Fruit fly (Drosophila melanogaster) whole organism, embryonic: ENCODE results near the gene CG7860.

Experiments
- Atf6 ChIP-seq: fragments of 200-800 bp; sonication (Bioruptor generic); IDR thresholded peaks from 2 replicates; pipeline ENCODE4 v1.3.6; 2022; ENCODE audit warnings: missing biosample characterization, missing genetic modification characterization
- Blimp-1 ChIP-seq: fragments of 200-800 bp; sonication (Bioruptor generic); optimal IDR thresholded peaks from 3 replicates; lab custom pipeline; 2018; ENCODE audit warnings: missing biosample characterization, missing genetic modification characterization, mild to moderate bottlenecking, moderate library complexity, missing genetic modification reagents
- CG10267 ChIP-seq: fragments of 200-800 bp; sonication (Bioruptor generic); optimal IDR thresholded peaks from 2 replicates; lab custom pipeline; 2018; ENCODE audit warnings: missing biosample characterization, mild to moderate bottlenecking, missing genetic modification characterization, moderate library complexity
- CG10366 ChIP-seq: fragments of 200-800 bp; sonication (Bioruptor generic); IDR thresholded peaks from 2 replicates; pipeline ENCODE4 v1.3.6; 2022; ENCODE audit warnings: missing biosample characterization, missing genetic modification characterization
- CG11695 ChIP-seq: fragments of 200-800 bp; sonication (Bioruptor generic); IDR thresholded peaks from 3 replicates; pipeline ENCODE4 v1.3.6; 2022; ENCODE audit warnings: missing biosample characterization, missing genetic modification characterization
- CG16863 ChIP-seq: fragments of 200-800 bp; sonication (Bioruptor generic); optimal IDR thresholded peaks from 3 replicates; lab custom pipeline; 2016; ENCODE audit warnings: missing biosample characterization, missing genetic modification characterization
- CG2116 ChIP-seq: fragments of 200-800 bp; sonication (Bioruptor generic); optimal IDR thresholded peaks from 3 replicates; lab custom pipeline; 2018; ENCODE audit warnings: missing biosample characterization, mild to moderate bottlenecking, missing genetic modification characterization
- CG2875 ChIP-seq: fragments of 200-800 bp; sonication (Bioruptor generic); optimal IDR thresholded peaks from 2 replicates; lab custom pipeline; 2017; ENCODE audit warnings: missing biosample characterization, mild to moderate bottlenecking, missing genetic modification characterization, missing genetic modification reagents
- CG34224 ChIP-seq: fragments of 200-800 bp; sonication (Bioruptor generic); IDR thresholded peaks from 3 replicates; pipeline ENCODE4 v1.3.6; 2022; ENCODE audit warnings: missing biosample characterization, missing genetic modification characterization; ENCODE audit not compliant: partially characterized antibody
- CG42726 ChIP-seq: fragments of 200-800 bp; sonication (Bioruptor generic); IDR thresholded peaks from 2 replicates; pipeline ENCODE4 v1.3.6; 2022; ENCODE audit warnings: missing biosample characterization, missing genetic modification characterization; ENCODE audit not compliant: partially characterized antibody
- CG4360 ChIP-seq: fragments of 200-800 bp; sonication (Bioruptor generic); IDR thresholded peaks from 2 replicates; pipeline ENCODE4 v1.3.6; 2022; ENCODE audit warnings: missing biosample characterization, missing genetic modification characterization
- CG4617 ChIP-seq: fragments of 200-800 bp; sonication (Bioruptor generic); optimal IDR thresholded peaks from 3 replicates; lab custom pipeline; 2016; ENCODE audit warnings: missing biosample characterization, missing genetic modification characterization, borderline replicate concordance
- CG4854 ChIP-seq: fragments of 200-800 bp; sonication (Bioruptor generic); optimal IDR thresholded peaks from 2 replicates; lab custom pipeline; 2016; ENCODE audit warnings: missing biosample characterization, missing genetic modification characterization, inconsistent platforms
- CG6654 ChIP-seq: fragments of 200-800 bp; sonication (Bioruptor generic); optimal IDR thresholded peaks from 2 replicates; lab custom pipeline; 2017; ENCODE audit warnings: missing biosample characterization, mild to moderate bottlenecking, missing genetic modification characterization
- CG6683 ChIP-seq: fragments of 200-800 bp; sonication (Bioruptor generic); optimal IDR thresholded peaks from 2 replicates; lab custom pipeline; 2017; ENCODE audit warnings: missing biosample characterization, mild to moderate bottlenecking, missing genetic modification characterization, missing genetic modification reagents
- CG7271 ChIP-seq: fragments of 200-800 bp; sonication (Bioruptor generic); optimal IDR thresholded peaks from 2 replicates; lab custom pipeline; 2018; ENCODE audit warnings: missing biosample characterization, mild to moderate bottlenecking, missing genetic modification characterization, moderate library complexity
- CG7786 ChIP-seq: fragments of 200-800 bp; sonication (Bioruptor generic); optimal IDR thresholded peaks from 2 replicates; lab custom pipeline; 2016; ENCODE audit warnings: missing biosample characterization, missing genetic modification characterization
- CG9797 ChIP-seq: fragments of 200-800 bp; sonication (Bioruptor generic); optimal IDR thresholded peaks from 3 replicates; lab custom pipeline; 2018; ENCODE audit warnings: missing biosample characterization, mild to moderate bottlenecking, missing genetic modification characterization
- Deaf1 ChIP-seq: fragments of 200-800 bp; optimal IDR thresholded peaks from 3 replicates; lab custom pipeline; 2019; ENCODE audit warnings: missing biosample characterization, mild to moderate bottlenecking, missing genetic modification characterization, moderate library complexity
- Dip2 ChIP-seq: fragments of 200-800 bp; sonication (Bioruptor generic); IDR thresholded peaks from 2 replicates; pipeline ENCODE4 v1.3.6; 2022; ENCODE audit warnings: missing biosample characterization, missing genetic modification characterization
- Dll ChIP-seq: fragments of 200-800 bp; sonication (Bioruptor generic); IDR thresholded peaks from 4 replicates; pipeline ENCODE4 v1.3.6; 2022; ENCODE audit warnings: missing biosample characterization, missing genetic modification characterization; ENCODE audit not compliant: partially characterized antibody
- HLH3B ChIP-seq: fragments of 200-800 bp; sonication (Bioruptor generic); IDR thresholded peaks from 2 replicates; pipeline ENCODE4 v1.3.6; 2022; ENCODE audit warnings: missing biosample characterization, missing genetic modification characterization
- HLH54F ChIP-seq: fragments of 200-800 bp; sonication (Bioruptor generic); optimal IDR thresholded peaks from 3 replicates; lab custom pipeline; 2016; ENCODE audit warnings: missing biosample characterization, missing genetic modification characterization
- Hr78 ChIP-seq, 2 experiments: fragments of 200-800 bp in 1 of 2; fragments of >200 bp in 1 of 2; sonication (Bioruptor generic) in 1 of 2; optimal IDR thresholded peaks; 2 replicates each; lab custom pipeline; 2017 to 2019; ENCODE audit warnings: missing biosample characterization in 2 of 2, missing genetic modification characterization in 2 of 2, mild to moderate bottlenecking in 1 of 2, moderate library complexity in 1 of 2
- Hsf ChIP-seq: fragments of 200-800 bp; sonication (Bioruptor generic); optimal IDR thresholded peaks from 3 replicates; lab custom pipeline; 2016; ENCODE audit warnings: missing biosample characterization, missing genetic modification characterization
- Jarid2 ChIP-seq: fragments of 200-800 bp; sonication (Bioruptor generic); optimal IDR thresholded peaks from 3 replicates; lab custom pipeline; 2017; ENCODE audit warnings: mild to moderate bottlenecking, missing biosample characterization, missing genetic modification reagents, missing genetic modification characterization
- Kr ChIP-seq: fragments of 200-800 bp; sonication (Bioruptor generic); optimal IDR thresholded peaks from 2 replicates; lab custom pipeline; 2017; ENCODE audit warnings: missing biosample characterization, mild to moderate bottlenecking, missing genetic modification characterization
- Lhr ChIP-seq: fragments of 200-800 bp; sonication (Bioruptor generic); optimal IDR thresholded peaks from 3 replicates; lab custom pipeline; 2017; ENCODE audit warnings: mild to moderate bottlenecking, missing biosample characterization, missing genetic modification reagents, missing genetic modification characterization
- Max ChIP-seq: fragments of 200-800 bp; sonication (Bioruptor generic); optimal IDR thresholded peaks from 2 replicates; lab custom pipeline; 2016; ENCODE audit warnings: missing biosample characterization, mild to moderate bottlenecking, missing genetic modification characterization
- Sry-β ChIP-seq: fragments of 200-800 bp; sonication (Bioruptor generic); optimal IDR thresholded peaks from 2 replicates; lab custom pipeline; 2018; ENCODE audit warnings: missing biosample characterization, mild to moderate bottlenecking, missing genetic modification characterization, moderate library complexity
- ara ChIP-seq: fragments of 200-800 bp; sonication (Bioruptor generic); IDR thresholded peaks from 2 replicates; pipeline ENCODE4 v1.3.6; 2022; ENCODE audit warnings: missing biosample characterization, missing genetic modification characterization
- corto ChIP-seq: fragments of 200-800 bp; sonication (Bioruptor generic); optimal IDR thresholded peaks from 2 replicates; lab custom pipeline; 2016; ENCODE audit warnings: missing biosample characterization, mild to moderate bottlenecking, missing genetic modification characterization, moderate library complexity
- crc ChIP-seq: fragments of 200-800 bp; sonication (Bioruptor generic); optimal IDR thresholded peaks from 2 replicates; lab custom pipeline; 2016; ENCODE audit warnings: missing biosample characterization, missing genetic modification characterization
- dati ChIP-seq: fragments of 200-800 bp; sonication (Bioruptor generic); IDR thresholded peaks from 2 replicates; pipeline ENCODE4 v1.3.6; 2022; ENCODE audit warnings: missing biosample characterization, missing genetic modification characterization
- dpn ChIP-seq, 2 experiments: fragments of 200-800 bp; sonication (Bioruptor generic); optimal IDR thresholded peaks; 3 replicates each; lab custom pipeline; 2016; ENCODE audit warnings: missing biosample characterization in 2 of 2, missing genetic modification characterization in 2 of 2
- dysf ChIP-seq: fragments of 200-800 bp; sonication (Bioruptor generic); IDR thresholded peaks from 3 replicates; pipeline ENCODE4 v1.3.6; 2022; ENCODE audit warnings: missing biosample characterization, missing genetic modification characterization
- esg ChIP-seq: fragments of 200-800 bp; sonication (Bioruptor generic); conservative IDR thresholded peaks from 2 replicates; pipeline ENCODE4 v1.3.6; 2022; ENCODE audit warnings: missing biosample characterization, missing genetic modification characterization
- exex ChIP-seq: fragments of 200-800 bp; sonication (Bioruptor generic); optimal IDR thresholded peaks from 4 replicates; lab custom pipeline; 2018; ENCODE audit warnings: missing biosample characterization, mild to moderate bottlenecking, missing genetic modification characterization, moderate library complexity
- fu2 ChIP-seq: fragments of 200-800 bp; sonication (Bioruptor generic); optimal IDR thresholded peaks from 2 replicates; lab custom pipeline; 2016; ENCODE audit warnings: missing biosample characterization, missing genetic modification characterization
- gt ChIP-seq: fragments of 200-800 bp; sonication (Bioruptor generic); IDR thresholded peaks from 2 replicates; pipeline ENCODE4 v1.3.6; 2022; ENCODE audit warnings: missing biosample characterization, missing genetic modification characterization
- jumu ChIP-seq: fragments of 200-800 bp; sonication (Bioruptor generic); optimal IDR thresholded peaks from 3 replicates; lab custom pipeline; 2016; ENCODE audit warnings: missing biosample characterization, missing genetic modification characterization
- lbe ChIP-seq: fragments of 200-800 bp; sonication (Bioruptor generic); optimal IDR thresholded peaks from 2 replicates; lab custom pipeline; 2016; ENCODE audit warnings: missing biosample characterization, mild to moderate bottlenecking, missing genetic modification characterization
- maf-S ChIP-seq: fragments of 200-800 bp; sonication (Bioruptor generic); optimal IDR thresholded peaks from 2 replicates; lab custom pipeline; 2016; ENCODE audit warnings: missing biosample characterization, missing genetic modification characterization
- p53 ChIP-seq: fragments of 200-800 bp; sonication (Bioruptor generic); optimal IDR thresholded peaks from 2 replicates; lab custom pipeline; 2016; ENCODE audit warnings: missing biosample characterization, missing genetic modification characterization
- pum ChIP-seq: fragments of 200-800 bp; sonication (Bioruptor generic); optimal IDR thresholded peaks from 2 replicates; lab custom pipeline; 2016; ENCODE audit warnings: missing biosample characterization, missing genetic modification characterization
- pzg ChIP-seq: fragments of 200-800 bp; sonication (Bioruptor generic); optimal IDR thresholded peaks from 3 replicates; lab custom pipeline; 2018; ENCODE audit warnings: missing biosample characterization, mild to moderate bottlenecking, missing genetic modification characterization, moderate library complexity
- sens ChIP-seq: fragments of 200-800 bp; sonication (Bioruptor generic); peaks from one replicate; lab custom pipeline; 2016; ENCODE audit warnings: missing biosample characterization, missing genetic modification characterization
- seq ChIP-seq: fragments of 200-800 bp; sonication (Bioruptor generic); IDR thresholded peaks from 2 replicates; pipeline ENCODE4 v1.3.6; 2022; ENCODE audit warnings: missing biosample characterization, missing genetic modification characterization
- shn ChIP-seq: fragments of 200-800 bp; sonication (Bioruptor generic); optimal IDR thresholded peaks from 3 replicates; lab custom pipeline; 2016; ENCODE audit warnings: missing biosample characterization, missing genetic modification characterization
- slou ChIP-seq: fragments of 200-800 bp; sonication (Bioruptor generic); optimal IDR thresholded peaks from 3 replicates; lab custom pipeline; 2016; ENCODE audit warnings: missing biosample characterization, missing genetic modification characterization
- zfh2 ChIP-seq: fragments of 200-800 bp; sonication (Bioruptor generic); optimal IDR thresholded peaks from 2 replicates; lab custom pipeline; 2016; ENCODE audit warnings: missing biosample characterization, missing genetic modification characterization

CG7860 gene

dm6 chrX:15532062-15532461 lies 36.7 kb upstream of the CG7860 start (continued):
- peak; percentile 67 for TF ChIP-seq dysf (GFP tag; lab: Robert Waterston, UW)
- TF ChIP-seq gt: no peak
- no peak for TF ChIP-seq HLH54F
- peak; percentile 41 for TF ChIP-seq Blimp-1
- no peak for TF ChIP-seq CG42726
- no peak for TF ChIP-seq CG2875 (GFP tag; lab: Kevin White, UChicago)
- TF ChIP-seq seq (GFP tag; lab: Robert Waterston, UW): no peak
- no peak for TF ChIP-seq CG10267 (tag; lab: Kevin White, UChicago)
- no peak for TF ChIP-seq fu2
- TF ChIP-seq CG4360 (GFP tag; lab: Robert Waterston, UW): no peak
- TF ChIP-seq p53 (GFP tag; lab: Kevin White, UChicago): no peak
- TF ChIP-seq CG16863 (GFP tag; lab: Kevin White, UChicago): no peak
- peak; percentile 35 for TF ChIP-seq Hsf
- no peak for TF ChIP-seq CG34224 (GFP tag; lab: Robert Waterston, UW)
- peak; percentile 20 for TF ChIP-seq CG7786 (GFP tag; lab: Kevin White, UChicago)
- no peak for TF ChIP-seq dati (GFP tag; lab: Robert Waterston, UW)
- TF ChIP-seq CG10366 (GFP tag; lab: Robert Waterston, UW): peak; percentile 39
- no peak for TF ChIP-seq CG6654 (GFP tag; lab: Kevin White, UChicago)
- no peak for TF ChIP-seq Max
- no peak for TF ChIP-seq Deaf1
- no peak for TF ChIP-seq CG7271 (tag; lab: Kevin White, UChicago)
- no peak for TF ChIP-seq lbe
- TF ChIP-seq Hr78 (GFP tag; optimal IDR thresholded peaks at IDR 0.05; lab: Kevin White, UChicago): no peak
- no peak for TF ChIP-seq corto
- TF ChIP-seq esg (GFP tag; lab: Robert Waterston, UW): 0 out of 2 replicates have a peak, but pooled peaks have one; percentile 6
- TF ChIP-seq zfh2 (GFP tag; lab: Kevin White, UChicago): no peak
- TF ChIP-seq CG11695 (GFP tag; lab: Robert Waterston, UW): 0 out of 3 replicates have a peak, but pooled peaks have one; percentile 11
- no peak for TF ChIP-seq Jarid2 (GFP tag; lab: Kevin White, UChicago)
- TF ChIP-seq CG6683 (GFP tag; lab: Kevin White, UChicago): no peak
- TF ChIP-seq pum: peak; percentile 3
- TF ChIP-seq sens (GFP tag; lab: Kevin White, UChicago): peak; percentile 86
- TF ChIP-seq Lhr (GFP tag; lab: Kevin White, UChicago): no peak
- TF ChIP-seq dpn (GFP tag; optimal IDR thresholded peaks at IDR 0.05; lab: Kevin White, UChicago): peak in 1 of 2 experiments; percentile 20
- TF ChIP-seq HLH3B (GFP tag; lab: Robert Waterston, UW): peak; percentile 53; the same call in 1 of the 2 replicates
- TF ChIP-seq crc (GFP tag; lab: Kevin White, UChicago): no peak
- no peak for TF ChIP-seq CG2116 (GFP tag; lab: Kevin White, UChicago)
- no peak for TF ChIP-seq jumu (GFP tag; lab: Kevin White, UChicago)
- no peak for TF ChIP-seq Kr (GFP tag; lab: Kevin White, UChicago)
- no peak for TF ChIP-seq shn (GFP tag; lab: Kevin White, UChicago)
- no peak for TF ChIP-seq exex (tag; lab: Kevin White, UChicago)
- TF ChIP-seq Atf6 (GFP tag; lab: Robert Waterston, UW): no peak
- no peak for TF ChIP-seq Dll (GFP tag; lab: Robert Waterston, UW)
- TF ChIP-seq CG9797: no peak
- no peak for TF ChIP-seq pzg (GFP tag; lab: Kevin White, UChicago)
- TF ChIP-seq maf-S: no peak
- TF ChIP-seq Sry-β (GFP tag; lab: Kevin White, UChicago): no peak
- no peak for TF ChIP-seq CG4617 (GFP tag; lab: Kevin White, UChicago)
- TF ChIP-seq CG4854: no peak
- TF ChIP-seq ara: peak; percentile 33; the same call in 1 of the 2 replicates
- TF ChIP-seq slou: no peak
- no peak for TF ChIP-seq Dip2
